Worm (Caenorhabditis elegans) whole organism, late embryonic: ENCODE results near the gene gstk-2.

Experiments
- nhr-11 ChIP-seq: fragments of 150-350 bp; optimal IDR thresholded peaks from 2 replicates; lab custom pipeline; 2014; ENCODE audit warnings: missing biosample characterization, missing genetic modification characterization
- pag-3 ChIP-seq: sonication (generic microtip); optimal IDR thresholded peaks from 2 replicates; lab custom pipeline; 2016; ENCODE audit warnings: missing compliant biosample characterization, missing genetic modification characterization, borderline replicate concordance
- pha-2 ChIP-seq: sonication (generic microtip); optimal IDR thresholded peaks from 2 replicates; lab custom pipeline; 2017; ENCODE audit warnings: mild to moderate bottlenecking, missing genetic modification characterization, missing compliant biosample characterization

ce11 chrIV:7216210-7216609 is 25.9 kb downstream of the gstk-2 start:
- no peak for TF ChIP-seq nhr-11 (tag; lab: Kevin White, UChicago)
- no peak for TF ChIP-seq pha-2 (tag; lab: Kevin White, UChicago)
- no peak for TF ChIP-seq pag-3 (tag; lab: Kevin White, UChicago)
